Worm (Caenorhabditis elegans) whole organism, mixed stage, embryonic: ENCODE results near the gene ifb-1.

Experiments
- elt-1 ChIP-seq: sonication (generic microtip); optimal IDR thresholded peaks from 2 replicates; lab custom pipeline; 2017; ENCODE audit warnings: missing genetic modification characterization, mild to moderate bottlenecking, missing compliant biosample characterization, antibody characterized with exemption, moderate library complexity, borderline replicate concordance; ENCODE audit not compliant: insufficient read depth
- elt-3 ChIP-seq: fragments of 150-350 bp; optimal IDR thresholded peaks from 2 replicates; lab custom pipeline; 2014; ENCODE audit warnings: missing biosample characterization, missing genetic modification characterization

DNA sequence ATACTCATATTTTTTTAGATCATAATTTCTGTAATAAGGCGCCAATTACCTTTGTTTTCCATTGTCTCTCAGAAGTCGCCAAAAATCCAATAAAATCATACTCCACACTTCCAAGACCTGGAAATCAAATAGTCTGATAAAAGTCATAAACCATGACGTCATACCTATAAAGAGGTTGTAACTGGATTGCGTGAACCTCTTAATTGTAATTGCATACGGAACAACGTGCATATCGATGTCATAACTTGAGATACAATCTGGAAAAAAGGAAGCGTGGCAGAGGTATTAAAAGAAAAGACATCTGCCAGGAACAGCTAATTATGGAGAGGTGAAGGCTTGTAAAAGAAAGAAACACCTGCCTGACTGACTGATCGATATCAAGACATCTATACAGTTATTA is 20.3 kb upstream of the ifb-1 start, which contains the start of gene F10C1.9:
- TF ChIP-seq elt-3 (tag; lab: Kevin White, UChicago) = no peak
- TF ChIP-seq elt-1 (tag; lab: Kevin White, UChicago) = no peak
